Worm (Caenorhabditis elegans) whole organism, L4 larva: ENCODE data around the gene dre-1.

ENCODE experiments used
- aha-1 ChIP-seq: fragments of 150-350 bp; peaks from one replicate; lab custom pipeline; 2014; ENCODE audit warnings: missing biosample characterization, missing genetic modification characterization
- ama-1 ChIP-seq: fragments of 150-350 bp; optimal IDR thresholded peaks from 2 replicates; lab custom pipeline; 2014; ENCODE audit warnings: inconsistent platforms, mixed read lengths
- ceh-20 ChIP-seq: fragments of 200-800 bp; sonication (Bioruptor generic); IDR thresholded peaks from 2 replicates; pipeline ENCODE4 v1.3.6; 2022; ENCODE audit warnings: missing genetic modification reagents, missing genetic modification characterization, missing compliant biosample characterization
- lsy-2 ChIP-seq, 2 experiments: fragments of 150-350 bp in 1 of 2; sonication (generic microtip) in 1 of 2; optimal IDR thresholded peaks; 2 replicates each; lab custom pipeline; 2014 to 2017; ENCODE audit warnings: missing biosample characterization in 2 of 2, missing genetic modification characterization in 2 of 2
- nhr-28 ChIP-seq: fragments of 150-350 bp; optimal IDR thresholded peaks from 2 replicates; lab custom pipeline; 2014; ENCODE audit warnings: missing biosample characterization, missing genetic modification characterization
- nhr-76 ChIP-seq: fragments of 150-350 bp; optimal IDR thresholded peaks from 2 replicates; lab custom pipeline; 2014; ENCODE audit warnings: missing biosample characterization, missing genetic modification characterization
- pha-4 ChIP-seq, 2 experiments: fragments of 150-350 bp in 1 of 2; fragments of 200-800 bp in 1 of 2; sonication (Bioruptor generic) in 1 of 2; IDR thresholded peaks in 1 of 2; optimal IDR thresholded peaks in 1 of 2; 2 replicates each; pipeline versions ENCODE4 v1.3.6 to Lab custom; 2014 to 2022; ENCODE audit warnings: missing genetic modification characterization in 2 of 2, missing genetic modification reagents in 2 of 2, missing biosample characterization in 1 of 2, missing compliant biosample characterization in 1 of 2
- snpc-4 ChIP-seq: fragments of 150-350 bp; optimal IDR thresholded peaks from 2 replicates; lab custom pipeline; 2014; ENCODE audit warnings: missing biosample characterization, missing genetic modification characterization
- zip-11 ChIP-seq: fragments of 200-800 bp; sonication (Bioruptor generic); IDR thresholded peaks from 2 replicates; pipeline ENCODE4 v1.3.6; 2022; ENCODE audit warnings: missing genetic modification characterization, missing compliant biosample characterization

DNA sequence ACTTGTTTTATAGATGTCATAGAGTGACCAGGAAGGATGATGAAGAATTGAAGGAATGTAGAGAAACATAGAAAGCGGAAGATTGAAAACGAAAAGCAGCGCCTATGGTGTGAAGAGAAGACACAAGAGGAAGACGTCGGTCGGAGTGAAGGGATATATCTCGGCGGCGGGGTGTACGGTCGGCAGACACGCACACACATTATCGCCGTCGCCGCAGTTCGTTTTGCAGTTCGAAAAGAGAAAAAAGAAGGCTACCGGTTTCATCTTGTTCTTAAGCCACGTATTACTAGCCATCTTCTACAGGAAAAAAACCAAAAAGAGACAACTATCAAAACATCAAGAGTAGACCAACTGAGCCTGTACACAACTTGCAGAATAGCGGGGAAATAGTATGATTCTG, 32.9 kb downstream of the dre-1 start:
- TF ChIP-seq zip-11: no peak
- no peak for TF ChIP-seq ama-1 (lab: Kevin White, UChicago)
- no peak for TF ChIP-seq snpc-4
- TF ChIP-seq nhr-28: peak; percentile 6
- TF ChIP-seq aha-1 (tag; lab: Kevin White, UChicago): no peak
- no peak for TF ChIP-seq nhr-76
- no peak for TF ChIP-seq ceh-20 (GFP tag; lab: Robert Waterston, UW)
- TF ChIP-seq pha-4 (GFP tag; IDR thresholded peaks at IDR 0.05; lab: Robert Waterston, UW): no peak
- no peak for TF ChIP-seq pha-4 (tag; optimal IDR thresholded peaks at IDR 0.05; lab: Kevin White, UChicago)
- no peak for TF ChIP-seq lsy-2 (tag; optimal IDR thresholded peaks at IDR 0.05; lab: Kevin White, UChicago)
